Worm (Caenorhabditis elegans) whole organism, L4 larva: Measurements from ENCODE around the gene nhr-184.

Source experiments
- F26F4.8 ChIP-seq: fragments of 200-800 bp; sonication (Bioruptor generic); conservative IDR thresholded peaks from 2 replicates; pipeline ENCODE4 v1.3.6; 2022; ENCODE audit warnings: missing genetic modification characterization, missing compliant biosample characterization
- F49E8.2 ChIP-seq: sonication (generic microtip); optimal IDR thresholded peaks from 2 replicates; lab custom pipeline; 2016; ENCODE audit warnings: missing compliant biosample characterization, mild to moderate bottlenecking, missing genetic modification characterization, borderline replicate concordance
- R02D3.7 ChIP-seq: fragments of 150-350 bp; sonication (generic microtip); optimal IDR thresholded peaks from 3 replicates; lab custom pipeline; 2014; ENCODE audit warnings: missing biosample characterization, missing genetic modification characterization
- T20F7.1 ChIP-seq: fragments of 200-800 bp; sonication (Bioruptor generic); optimal IDR thresholded peaks from 2 replicates; lab custom pipeline; 2018; ENCODE audit warnings: mild to moderate bottlenecking, missing genetic modification characterization, missing compliant biosample characterization
- Y105C5A.15 ChIP-seq: fragments of 200-800 bp; sonication (Bioruptor generic); IDR thresholded peaks from 2 replicates; pipeline ENCODE4 v1.3.6; 2022; ENCODE audit warnings: missing genetic modification characterization, missing compliant biosample characterization
- ceh-62 ChIP-seq: sonication (generic microtip); optimal IDR thresholded peaks from 2 replicates; lab custom pipeline; 2017; ENCODE audit warnings: missing biosample characterization, missing genetic modification characterization
- cey-2 ChIP-seq: sonication (generic microtip); optimal IDR thresholded peaks from 3 replicates; lab custom pipeline; 2017; ENCODE audit warnings: missing genetic modification characterization, mild to moderate bottlenecking, missing compliant biosample characterization, antibody characterized with exemption, borderline replicate concordance; ENCODE audit not compliant: insufficient read depth
- daf-16 ChIP-seq, 3 experiments: sonication (generic microtip); optimal IDR thresholded peaks; 2 replicates each; lab custom pipeline; 2016 to 2017; ENCODE audit warnings: missing genetic modification characterization in 3 of 3, missing genetic modification reagents in 3 of 3, mild to moderate bottlenecking in 2 of 3, missing compliant biosample characterization in 2 of 3, missing biosample characterization in 1 of 3, moderate library complexity in 1 of 3
- dmd-6 ChIP-seq: fragments of 200-800 bp; sonication (Bioruptor generic); IDR thresholded peaks from 2 replicates; pipeline ENCODE4 v1.3.6; 2022; ENCODE audit warnings: missing genetic modification reagents, missing genetic modification characterization, missing compliant biosample characterization
- dve-1 ChIP-seq: sonication (generic microtip); optimal IDR thresholded peaks from 2 replicates; lab custom pipeline; 2017; ENCODE audit warnings: antibody characterized with exemption, mild to moderate bottlenecking, missing genetic modification characterization, missing compliant biosample characterization; ENCODE audit not compliant: insufficient read depth
- fos-1 ChIP-seq: fragments of 150-350 bp; optimal IDR thresholded peaks from 2 replicates; lab custom pipeline; 2014; ENCODE audit warnings: missing biosample characterization, missing genetic modification characterization
- gei-8 ChIP-seq: fragments of 200-800 bp; sonication (Bioruptor generic); optimal IDR thresholded peaks from 2 replicates; lab custom pipeline; 2018; ENCODE audit warnings: mild to moderate bottlenecking, missing genetic modification characterization, missing compliant biosample characterization
- hlh-11 ChIP-seq: fragments of 200-800 bp; sonication (Bioruptor generic); optimal IDR thresholded peaks from 2 replicates; lab custom pipeline; 2018; ENCODE audit warnings: mild to moderate bottlenecking, missing genetic modification characterization, missing compliant biosample characterization
- hlh-30 ChIP-seq: sonication (generic microtip); optimal IDR thresholded peaks from 2 replicates; lab custom pipeline; 2017; ENCODE audit warnings: antibody characterized with exemption, mild to moderate bottlenecking, missing genetic modification characterization, missing compliant biosample characterization; ENCODE audit not compliant: insufficient read depth
- hmg-1.1 ChIP-seq: fragments of 200-800 bp; sonication (Bioruptor generic); IDR thresholded peaks from 2 replicates; pipeline ENCODE4 v1.3.6; 2022; ENCODE audit warnings: missing genetic modification reagents, missing genetic modification characterization, missing compliant biosample characterization
- lim-7 ChIP-seq: fragments of 200-800 bp; sonication (Bioruptor generic); IDR thresholded peaks from 2 replicates; pipeline ENCODE4 v1.3.6; 2022; ENCODE audit warnings: missing genetic modification characterization, missing compliant biosample characterization
- lin-1 ChIP-seq: fragments of 200-800 bp; sonication (Bioruptor generic); IDR thresholded peaks from 2 replicates; pipeline ENCODE4 v1.3.6; 2022; ENCODE audit warnings: missing genetic modification reagents, missing genetic modification characterization, missing compliant biosample characterization
- lin-13 ChIP-seq: fragments of 150-350 bp; optimal IDR thresholded peaks from 2 replicates; lab custom pipeline; 2014; ENCODE audit warnings: missing biosample characterization, missing genetic modification reagents, missing genetic modification characterization
- lin-38 ChIP-seq: fragments of 200-800 bp; sonication (Bioruptor generic); IDR thresholded peaks from 2 replicates; pipeline ENCODE4 v1.3.6; 2022; ENCODE audit warnings: missing genetic modification reagents, missing genetic modification characterization, missing compliant biosample characterization
- madf-5 ChIP-seq, 2 experiments: fragments of 200-800 bp; sonication (Bioruptor generic); IDR thresholded peaks; 2 replicates each; pipeline ENCODE4 v1.3.6; 2022; ENCODE audit warnings: missing compliant biosample characterization in 2 of 2, missing genetic modification characterization in 2 of 2
- mes-2 ChIP-seq: sonication (generic microtip); optimal IDR thresholded peaks from 2 replicates; lab custom pipeline; 2016; ENCODE audit warnings: missing genotype, mild to moderate bottlenecking, missing genetic modification characterization, missing compliant biosample characterization; ENCODE audit not compliant: poor library complexity, severe bottlenecking
- nhr-11 ChIP-seq: fragments of 150-350 bp; optimal IDR thresholded peaks from 2 replicates; lab custom pipeline; 2014; ENCODE audit warnings: missing biosample characterization, missing genetic modification characterization
- nhr-111 ChIP-seq: fragments of 200-800 bp; sonication (Bioruptor generic); optimal IDR thresholded peaks from 2 replicates; lab custom pipeline; 2018; ENCODE audit warnings: mild to moderate bottlenecking, missing genetic modification characterization, missing compliant biosample characterization
- nhr-25 ChIP-seq: sonication (generic microtip); optimal IDR thresholded peaks from 2 replicates; lab custom pipeline; 2017; ENCODE audit warnings: missing genetic modification characterization, mild to moderate bottlenecking, missing compliant biosample characterization, antibody characterized with exemption, moderate library complexity, borderline replicate concordance; ENCODE audit not compliant: insufficient read depth
- nhr-28 ChIP-seq: fragments of 150-350 bp; optimal IDR thresholded peaks from 2 replicates; lab custom pipeline; 2014; ENCODE audit warnings: missing biosample characterization, missing genetic modification characterization
- nhr-41 ChIP-seq: fragments of 200-800 bp; sonication (Bioruptor generic); IDR thresholded peaks from 2 replicates; pipeline ENCODE4 v1.3.6; 2022; ENCODE audit warnings: missing genetic modification reagents, missing genetic modification characterization, missing compliant biosample characterization
- nhr-42 ChIP-seq: fragments of 200-800 bp; sonication (Bioruptor generic); IDR thresholded peaks from 2 replicates; pipeline ENCODE4 v1.3.6; 2022; ENCODE audit warnings: missing genetic modification characterization, missing compliant biosample characterization
- nhr-6 ChIP-seq: fragments of 150-350 bp; optimal IDR thresholded peaks from 2 replicates; lab custom pipeline; 2014; ENCODE audit warnings: missing biosample characterization, missing genetic modification characterization
- nhr-77 ChIP-seq: fragments of 150-350 bp; optimal IDR thresholded peaks from 2 replicates; lab custom pipeline; 2014; ENCODE audit warnings: missing biosample characterization, missing genetic modification characterization
- pha-4 ChIP-seq, 2 experiments: fragments of 150-350 bp in 1 of 2; fragments of 200-800 bp in 1 of 2; sonication (Bioruptor generic) in 1 of 2; IDR thresholded peaks in 1 of 2; optimal IDR thresholded peaks in 1 of 2; 2 replicates each; pipeline versions ENCODE4 v1.3.6 to Lab custom; 2014 to 2022; ENCODE audit warnings: missing genetic modification characterization in 2 of 2, missing genetic modification reagents in 2 of 2, missing biosample characterization in 1 of 2, missing compliant biosample characterization in 1 of 2
- set-16 ChIP-seq: fragments of 200-800 bp; sonication (Bioruptor generic); IDR thresholded peaks from 2 replicates; pipeline ENCODE4 v1.3.6; 2022; ENCODE audit warnings: missing genetic modification reagents, missing genetic modification characterization, missing compliant biosample characterization
- skn-1 ChIP-seq: fragments of 150-350 bp; optimal IDR thresholded peaks from 2 replicates; lab custom pipeline; 2014; ENCODE audit warnings: missing biosample characterization, missing genetic modification characterization
- unc-62 ChIP-seq, 3 experiments: fragments of 150-350 bp in 1 of 3; sonication (generic microtip); optimal IDR thresholded peaks in 2 of 3; peaks in 1 of 3; 1 replicate in 1 of 3; 2 replicates in 2 of 3; lab custom pipeline; 2014 to 2017; ENCODE audit warnings: missing biosample characterization in 3 of 3, missing genetic modification characterization in 3 of 3, missing genetic modification reagents in 3 of 3, missing genotype in 1 of 3
- vab-7 ChIP-seq: fragments of 200-800 bp; sonication (Bioruptor generic); IDR thresholded peaks from 2 replicates; pipeline ENCODE4 v1.3.6; 2022; ENCODE audit warnings: missing genetic modification reagents, missing genetic modification characterization, missing compliant biosample characterization
- zip-2 ChIP-seq: fragments of 150-350 bp; optimal IDR thresholded peaks from 2 replicates; lab custom pipeline; 2014; ENCODE audit warnings: missing biosample characterization, missing genetic modification characterization

The nhr-184 gene

DNA sequence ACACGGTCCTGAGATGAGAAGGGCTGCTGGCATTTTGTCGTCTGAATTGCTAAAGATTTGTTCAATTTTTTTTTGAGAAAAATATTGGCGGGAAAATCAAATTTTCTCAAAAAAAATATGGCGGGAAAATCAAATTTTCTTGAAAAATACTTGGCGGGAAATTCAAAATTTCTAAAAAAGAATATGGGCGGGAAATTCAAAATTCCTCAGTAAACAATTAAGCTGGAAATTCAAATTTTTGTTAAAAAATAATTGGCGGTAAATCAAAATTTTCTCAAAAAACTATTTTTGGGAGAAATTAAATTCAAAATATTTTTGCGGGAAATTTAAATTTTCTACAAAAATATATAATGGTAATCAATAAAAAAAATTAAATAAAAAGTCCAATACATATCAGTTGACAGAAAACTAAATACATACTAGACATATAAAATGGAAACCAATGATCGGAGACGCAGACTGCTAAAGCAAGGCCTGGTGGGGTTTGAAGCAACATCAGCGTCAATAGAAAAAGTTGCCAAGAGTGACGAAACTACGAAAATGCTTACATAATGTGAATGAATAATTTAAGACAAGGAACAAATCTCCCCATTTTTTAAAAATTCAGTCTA lies at the start of gene nhr-184:
Gene nhr-184, minus strand, starts transcription at position 51 of the 611 bp plus-strand sequence.
- TF ChIP-seq lin-13 (GFP tag; lab: Kevin White, UChicago), result no peak
- TF ChIP-seq dve-1 (tag; lab: Kevin White, UChicago), result peak; percentile 46
- no peak for TF ChIP-seq hlh-11 (tag; lab: Kevin White, UChicago)
- TF ChIP-seq mes-2 (tag; lab: Kevin White, UChicago), result peak; percentile 40
- no peak for TF ChIP-seq cey-2 (tag; lab: Kevin White, UChicago)
- no peak for TF ChIP-seq daf-16 (GFP tag; optimal IDR thresholded peaks at IDR 0.05; lab: Kevin White, UChicago)
- TF ChIP-seq daf-16 (tag; optimal IDR thresholded peaks at IDR 0.05; lab: Kevin White, UChicago), result peak; percentile 81
- TF ChIP-seq nhr-42 (GFP tag; lab: Robert Waterston, UW), result no peak
- peak; percentile 44 for TF ChIP-seq hlh-30 (tag; lab: Kevin White, UChicago)
- TF ChIP-seq F26F4.8 (GFP tag; lab: Robert Waterston, UW), result no peak
- peak; percentile 4 for TF ChIP-seq nhr-6 (tag; lab: Kevin White, UChicago)
- no peak for TF ChIP-seq fos-1
- peak; percentile 65 for TF ChIP-seq nhr-28 (tag; lab: Kevin White, UChicago)
- TF ChIP-seq pha-4 (GFP tag; IDR thresholded peaks at IDR 0.05; lab: Robert Waterston, UW), result no peak
- TF ChIP-seq pha-4 (tag; optimal IDR thresholded peaks at IDR 0.05; lab: Kevin White, UChicago), result peak; percentile 45

DNA sequence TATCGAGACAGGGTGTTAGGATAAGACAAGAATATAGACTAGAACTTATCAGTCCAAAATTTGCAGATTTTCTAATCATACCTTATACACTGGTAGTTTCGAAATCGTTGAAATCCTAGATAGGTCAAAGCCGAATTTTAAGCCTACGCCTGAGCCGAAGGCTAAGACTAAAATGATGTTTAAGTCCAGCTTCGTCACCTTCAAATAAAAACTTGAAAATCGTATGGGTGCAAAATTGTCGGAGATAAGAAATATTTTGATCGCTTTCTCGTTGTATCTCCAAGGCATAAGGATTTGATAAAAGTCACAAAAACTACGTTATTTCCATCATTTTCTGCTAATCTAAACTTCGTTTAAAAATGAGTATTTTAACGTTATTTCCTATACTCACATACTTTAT lies 46.4 kb upstream of the nhr-184 start, which contains the start of gene F41B5.12:
Gene F41B5.12, plus strand, starts transcription at position 301 of the 400 bp plus-strand sequence.
- TF ChIP-seq Y105C5A.15 (GFP tag; lab: Robert Waterston, UW) (no peak), ceh-62 (tag; lab: Kevin White, UChicago) (no peak)

DNA sequence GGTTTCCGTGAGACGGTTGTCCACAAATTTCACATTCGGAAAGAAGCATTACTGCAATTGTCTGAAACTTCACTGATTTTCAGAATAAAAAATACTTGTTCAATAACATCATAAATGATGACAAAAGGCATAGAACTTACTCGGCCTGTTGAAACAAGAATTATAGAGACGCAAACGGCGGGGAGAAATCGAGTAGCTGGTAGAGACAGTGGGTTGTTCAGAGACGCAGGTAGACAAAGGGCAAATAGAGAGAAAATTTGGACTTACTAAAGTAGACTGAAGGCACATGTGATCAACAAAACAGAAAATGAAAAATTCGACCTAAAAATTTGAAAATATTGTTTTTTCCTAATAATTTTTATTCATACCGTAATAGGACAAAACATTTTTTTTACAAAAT lies 45.5 kb upstream of the nhr-184 start, which contains the start of gene nhr-182:
Gene nhr-182, minus strand, starts transcription at position 178 of the 400 bp plus-strand sequence.
- TF ChIP-seq mes-2 (tag; lab: Kevin White, UChicago) (peak; percentile 10), nhr-28 (tag; lab: Kevin White, UChicago) (peak; percentile 25), skn-1 (tag; lab: Kevin White, UChicago) (no peak), nhr-41 (GFP tag; lab: Robert Waterston, UW) (no peak), lin-1 (no peak), fos-1 (no peak), lim-7 (GFP tag; lab: Robert Waterston, UW) (no peak), dmd-6 (peak; percentile 18; the same call in 1 of the 2 replicates), nhr-77 (tag; lab: Kevin White, UChicago) (no peak), hlh-11 (tag; lab: Kevin White, UChicago) (peak; percentile 14), dve-1 (tag; lab: Kevin White, UChicago) (peak; percentile 53), hlh-30 (tag; lab: Kevin White, UChicago) (peak; percentile 60), R02D3.7 (tag; lab: Kevin White, UChicago) (no peak), daf-16 (GFP tag; optimal IDR thresholded peaks at IDR 0.05; lab: Kevin White, UChicago) (no peak), daf-16 (tag; optimal IDR thresholded peaks at IDR 0.05; lab: Kevin White, UChicago) (peak; percentile 66), set-16 (no peak), hmg-1.1 (GFP tag; lab: Robert Waterston, UW) (no peak), T20F7.1 (GFP tag; lab: Kevin White, UChicago) (no peak), nhr-111 (no peak), nhr-11 (tag; lab: Kevin White, UChicago) (no peak)

DNA sequence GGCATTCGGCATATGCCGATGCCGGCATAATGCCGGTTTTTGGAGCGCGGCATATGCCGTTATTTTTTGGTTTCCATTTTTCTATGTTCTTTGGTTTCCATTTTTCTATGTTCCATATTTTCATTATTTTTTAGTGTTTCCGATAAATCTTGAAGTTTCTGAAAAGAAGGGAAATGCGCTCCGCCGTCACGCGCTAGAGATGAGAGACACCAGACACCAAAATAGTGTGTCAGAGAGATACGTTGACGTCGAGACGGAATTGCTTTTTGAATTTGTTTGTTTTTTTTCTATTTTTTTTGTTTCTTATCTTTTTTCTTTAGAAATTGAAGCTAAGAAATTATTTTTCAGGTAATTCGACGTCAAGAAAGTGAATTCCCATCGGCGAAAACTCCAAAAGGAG lies 40.9 kb upstream of the nhr-184 start, which contains the start of gene F41B5.1:
Gene F41B5.1, plus strand, starts transcription at position 343 of the 400 bp plus-strand sequence.
- TF ChIP-seq lin-38, result peak; percentile 73

DNA sequence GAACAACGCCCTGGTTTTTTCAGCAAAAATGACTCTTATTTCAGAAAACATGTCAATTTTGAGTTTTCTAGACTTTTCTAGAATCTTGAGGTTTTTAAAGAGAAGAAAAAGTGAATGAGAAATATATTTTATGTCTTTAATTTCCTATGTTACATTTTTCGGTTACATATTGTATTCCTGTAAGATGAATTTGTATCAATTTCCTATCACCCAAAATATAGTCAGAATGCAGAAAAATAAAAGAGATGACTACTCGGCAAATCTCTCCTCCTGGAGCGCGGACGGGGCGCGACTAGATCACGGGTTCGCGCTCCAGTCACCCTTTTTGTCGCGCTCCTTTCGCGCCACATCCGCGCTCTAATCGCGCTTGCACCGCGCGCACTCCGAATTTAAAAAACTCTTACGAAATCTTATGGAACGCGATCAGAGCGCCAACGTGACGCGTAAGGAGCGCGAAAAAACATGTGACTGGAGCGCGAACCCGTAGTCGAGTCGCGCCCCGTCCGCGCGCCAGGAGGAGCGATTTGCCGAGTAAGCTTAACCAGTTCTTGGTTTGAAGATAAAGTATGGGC lies 40.4 kb upstream of the nhr-184 start, which contains the start of gene str-253:
Gene str-253, minus strand, starts transcription at position 51 of the 572 bp plus-strand sequence.
- TF ChIP-seq unc-62 (GFP tag; optimal IDR thresholded peaks at IDR 0.05 in 1 of 2; lab: Kevin White, UChicago) (peak in 1 of 2 experiments; percentile 82), unc-62 (tag; optimal IDR thresholded peaks at IDR 0.05; lab: Kevin White, UChicago) (no peak), vab-7 (GFP tag; lab: Robert Waterston, UW) (no peak), zip-2 (tag; lab: Kevin White, UChicago) (no peak), F49E8.2 (tag; lab: Kevin White, UChicago) (no peak), nhr-41 (GFP tag; lab: Robert Waterston, UW) (no peak), madf-5 (GFP tag; IDR thresholded peaks at IDR 0.05; lab: Robert Waterston, UW) (no peak), set-16 (peak; percentile 72), gei-8 (GFP tag; lab: Kevin White, UChicago) (no peak), nhr-25 (tag; lab: Kevin White, UChicago) (no peak), Y105C5A.15 (GFP tag; lab: Robert Waterston, UW) (no peak), mes-2 (tag; lab: Kevin White, UChicago) (no peak)
